Worm (Caenorhabditis elegans) whole organism, L4 larva: ENCODE data around the gene capg-2.

Experiments used
- ZK337.2 ChIP-seq: fragments of 200-800 bp; sonication (Bioruptor generic); IDR thresholded peaks from 2 replicates; pipeline ENCODE4 v1.3.6; 2022; ENCODE audit warnings: missing genetic modification reagents, missing genetic modification characterization, missing compliant biosample characterization
- aly-2 ChIP-seq: sonication (generic microtip); optimal IDR thresholded peaks from 2 replicates; lab custom pipeline; 2018; ENCODE audit warnings: missing biosample characterization, missing genetic modification characterization
- ama-1 ChIP-seq: fragments of 150-350 bp; optimal IDR thresholded peaks from 2 replicates; lab custom pipeline; 2014; ENCODE audit warnings: inconsistent platforms, mixed read lengths
- attf-4 ChIP-seq: sonication (generic microtip); optimal IDR thresholded peaks from 3 replicates; lab custom pipeline; 2017; ENCODE audit warnings: missing biosample characterization, missing genetic modification characterization
- ceh-32 ChIP-seq: sonication (generic microtip); optimal IDR thresholded peaks from 2 replicates; lab custom pipeline; 2016; ENCODE audit warnings: mild to moderate bottlenecking, missing genetic modification characterization, missing compliant biosample characterization; ENCODE audit not compliant: poor library complexity
- ceh-44 ChIP-seq: fragments of 200-800 bp; sonication (Bioruptor generic); IDR thresholded peaks from 2 replicates; pipeline ENCODE4 v1.3.6; 2022; ENCODE audit warnings: missing genetic modification reagents, missing genetic modification characterization, missing compliant biosample characterization
- ceh-82 ChIP-seq: sonication (generic microtip); optimal IDR thresholded peaks from 2 replicates; lab custom pipeline; 2017; ENCODE audit warnings: missing biosample characterization, missing genetic modification characterization
- cey-2 ChIP-seq: sonication (generic microtip); optimal IDR thresholded peaks from 3 replicates; lab custom pipeline; 2017; ENCODE audit warnings: missing genetic modification characterization, mild to moderate bottlenecking, missing compliant biosample characterization, antibody characterized with exemption, borderline replicate concordance; ENCODE audit not compliant: insufficient read depth
- ctbp-1 ChIP-seq: fragments of 200-800 bp; sonication (Bioruptor generic); IDR thresholded peaks from 2 replicates; pipeline ENCODE4 v1.3.6; 2022; ENCODE audit warnings: missing genetic modification reagents, missing genetic modification characterization, missing compliant biosample characterization
- daf-16 ChIP-seq, 3 experiments: sonication (generic microtip); optimal IDR thresholded peaks; 2 replicates each; lab custom pipeline; 2016 to 2017; ENCODE audit warnings: missing genetic modification characterization in 3 of 3, missing genetic modification reagents in 3 of 3, mild to moderate bottlenecking in 2 of 3, missing compliant biosample characterization in 2 of 3, missing biosample characterization in 1 of 3, moderate library complexity in 1 of 3
- dmd-8 ChIP-seq: fragments of 200-800 bp; sonication (Bioruptor generic); IDR thresholded peaks from 2 replicates; pipeline ENCODE4 v1.3.6; 2022; ENCODE audit warnings: missing genetic modification characterization, missing compliant biosample characterization
- dpl-1 ChIP-seq: fragments of 150-350 bp; optimal IDR thresholded peaks from 2 replicates; lab custom pipeline; 2014; ENCODE audit warnings: missing biosample characterization, missing genetic modification reagents, missing genetic modification characterization
- dve-1 ChIP-seq: sonication (generic microtip); optimal IDR thresholded peaks from 2 replicates; lab custom pipeline; 2017; ENCODE audit warnings: antibody characterized with exemption, mild to moderate bottlenecking, missing genetic modification characterization, missing compliant biosample characterization; ENCODE audit not compliant: insufficient read depth
- egl-27 ChIP-seq: sonication (generic microtip); optimal IDR thresholded peaks from 3 replicates; lab custom pipeline; 2017; ENCODE audit warnings: missing biosample characterization, missing genetic modification reagents, missing genetic modification characterization
- gei-8 ChIP-seq: fragments of 200-800 bp; sonication (Bioruptor generic); optimal IDR thresholded peaks from 2 replicates; lab custom pipeline; 2018; ENCODE audit warnings: mild to moderate bottlenecking, missing genetic modification characterization, missing compliant biosample characterization
- hlh-11 ChIP-seq: fragments of 200-800 bp; sonication (Bioruptor generic); optimal IDR thresholded peaks from 2 replicates; lab custom pipeline; 2018; ENCODE audit warnings: mild to moderate bottlenecking, missing genetic modification characterization, missing compliant biosample characterization
- hlh-30 ChIP-seq: sonication (generic microtip); optimal IDR thresholded peaks from 2 replicates; lab custom pipeline; 2017; ENCODE audit warnings: antibody characterized with exemption, mild to moderate bottlenecking, missing genetic modification characterization, missing compliant biosample characterization; ENCODE audit not compliant: insufficient read depth
- hmg-1.1 ChIP-seq: fragments of 200-800 bp; sonication (Bioruptor generic); IDR thresholded peaks from 2 replicates; pipeline ENCODE4 v1.3.6; 2022; ENCODE audit warnings: missing genetic modification reagents, missing genetic modification characterization, missing compliant biosample characterization
- lim-7 ChIP-seq: fragments of 200-800 bp; sonication (Bioruptor generic); IDR thresholded peaks from 2 replicates; pipeline ENCODE4 v1.3.6; 2022; ENCODE audit warnings: missing genetic modification characterization, missing compliant biosample characterization
- lin-15B ChIP-seq: fragments of 150-350 bp; sonication (generic microtip); optimal IDR thresholded peaks from 3 replicates; lab custom pipeline; 2014; ENCODE audit warnings: missing biosample characterization, missing genetic modification characterization
- lin-39 ChIP-seq: fragments of 150-350 bp; optimal IDR thresholded peaks from 2 replicates; lab custom pipeline; 2014; ENCODE audit warnings: missing biosample characterization, missing genetic modification reagents, missing genetic modification characterization
- nhr-10 ChIP-seq: fragments of 150-350 bp; optimal IDR thresholded peaks from 2 replicates; lab custom pipeline; 2014; ENCODE audit warnings: missing biosample characterization, missing genetic modification characterization
- nhr-11 ChIP-seq: fragments of 150-350 bp; optimal IDR thresholded peaks from 2 replicates; lab custom pipeline; 2014; ENCODE audit warnings: missing biosample characterization, missing genetic modification characterization
- nhr-25 ChIP-seq: sonication (generic microtip); optimal IDR thresholded peaks from 2 replicates; lab custom pipeline; 2017; ENCODE audit warnings: missing genetic modification characterization, mild to moderate bottlenecking, missing compliant biosample characterization, antibody characterized with exemption, moderate library complexity, borderline replicate concordance; ENCODE audit not compliant: insufficient read depth
- nhr-28 ChIP-seq: fragments of 150-350 bp; optimal IDR thresholded peaks from 2 replicates; lab custom pipeline; 2014; ENCODE audit warnings: missing biosample characterization, missing genetic modification characterization
- nhr-48 ChIP-seq: sonication (generic microtip); optimal IDR thresholded peaks from 2 replicates; lab custom pipeline; 2016; ENCODE audit warnings: mild to moderate bottlenecking, missing genetic modification characterization, missing compliant biosample characterization
- nhr-6 ChIP-seq: fragments of 150-350 bp; optimal IDR thresholded peaks from 2 replicates; lab custom pipeline; 2014; ENCODE audit warnings: missing biosample characterization, missing genetic modification characterization
- php-3 ChIP-seq: fragments of 200-800 bp; sonication (Bioruptor generic); IDR thresholded peaks from 2 replicates; pipeline ENCODE4 v1.3.6; 2022; ENCODE audit warnings: missing genetic modification reagents, missing genetic modification characterization, missing compliant biosample characterization
- saeg-2 ChIP-seq: fragments of 200-800 bp; sonication (Bioruptor generic); IDR thresholded peaks from 2 replicates; pipeline ENCODE4 v1.3.6; 2022; ENCODE audit warnings: missing genetic modification reagents, missing genetic modification characterization, missing compliant biosample characterization
- sdz-12 ChIP-seq: fragments of 200-800 bp; sonication (Bioruptor generic); optimal IDR thresholded peaks from 2 replicates; lab custom pipeline; 2018; ENCODE audit warnings: mild to moderate bottlenecking, missing genetic modification characterization, missing compliant biosample characterization
- unc-39 ChIP-seq: sonication (generic microtip); optimal IDR thresholded peaks from 2 replicates; lab custom pipeline; 2017; ENCODE audit warnings: missing biosample characterization, missing genetic modification characterization
- unc-62 ChIP-seq, 3 experiments: fragments of 150-350 bp in 1 of 3; sonication (generic microtip); optimal IDR thresholded peaks in 2 of 3; peaks in 1 of 3; 1 replicate in 1 of 3; 2 replicates in 2 of 3; lab custom pipeline; 2014 to 2017; ENCODE audit warnings: missing biosample characterization in 3 of 3, missing genetic modification characterization in 3 of 3, missing genetic modification reagents in 3 of 3, missing genotype in 1 of 3
- zfp-3 ChIP-seq: fragments of 200-800 bp; sonication (Bioruptor generic); conservative IDR thresholded peaks from 2 replicates; pipeline ENCODE4 v1.3.6; 2022; ENCODE audit warnings: missing genetic modification reagents, missing genetic modification characterization, missing compliant biosample characterization
- ztf-7 ChIP-seq: fragments of 150-350 bp; optimal IDR thresholded peaks from 2 replicates; lab custom pipeline; 2014; ENCODE audit warnings: missing biosample characterization, missing genetic modification characterization

capg-2 gene

DNA sequence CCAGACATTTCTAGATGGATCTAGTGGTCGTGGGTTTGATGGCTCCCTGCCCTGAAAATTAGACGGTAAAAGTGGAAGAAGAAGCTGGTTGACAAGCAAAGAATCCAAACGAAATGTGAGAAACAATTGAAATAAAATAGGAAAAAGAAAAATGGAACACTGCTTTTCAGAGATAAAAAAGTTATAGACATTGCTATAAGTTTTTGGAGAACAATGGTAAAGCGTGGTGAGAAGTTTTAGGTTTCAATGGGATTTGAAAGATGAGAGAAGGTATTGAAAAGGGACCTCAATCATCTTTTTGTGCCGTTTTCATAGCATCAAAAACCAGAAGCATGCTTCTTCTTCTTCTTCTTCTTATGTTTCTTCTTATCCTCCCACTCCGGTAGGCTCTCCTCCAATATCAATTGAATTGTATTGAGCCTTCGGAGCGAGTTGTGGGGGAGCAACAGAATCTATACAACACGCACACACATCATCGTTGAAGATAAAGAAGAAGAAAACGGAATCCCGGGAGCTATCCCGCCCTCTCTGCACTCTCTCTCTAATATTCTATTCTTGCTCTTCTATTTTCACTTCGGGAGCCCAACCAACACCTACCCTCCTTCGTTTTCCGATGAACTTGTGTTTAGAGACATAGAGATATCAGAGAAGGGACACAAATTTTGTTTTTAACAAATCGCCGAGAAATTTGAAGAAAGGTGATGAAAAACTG, 37.2 kb upstream of the capg-2 start, which contains the start of gene myo-3:
Gene myo-3 (minus strand): TSS at position 51 of the 712 bp plus-strand sequence.
- TF ChIP-seq nhr-28 (tag; lab: Kevin White, UChicago) = peak; percentile 18
- TF ChIP-seq hlh-11 = peak; percentile 55
- no peak for TF ChIP-seq aly-2 (tag; lab: Kevin White, UChicago)
- no peak for TF ChIP-seq ama-1 (lab: Kevin White, UChicago)
- no peak for TF ChIP-seq nhr-10 (tag; lab: Kevin White, UChicago)
- no peak for TF ChIP-seq dpl-1 (GFP tag; lab: Kevin White, UChicago)
- no peak for TF ChIP-seq ztf-7 (tag; lab: Kevin White, UChicago)
- peak; percentile 9 for TF ChIP-seq nhr-11
- TF ChIP-seq unc-62 (GFP tag; optimal IDR thresholded peaks at IDR 0.05 in 1 of 2; lab: Kevin White, UChicago) = peak in 1 of 2 experiments; percentile 68
- no peak for TF ChIP-seq unc-62 (tag; optimal IDR thresholded peaks at IDR 0.05; lab: Kevin White, UChicago)
- TF ChIP-seq daf-16 (GFP tag; optimal IDR thresholded peaks at IDR 0.05; lab: Kevin White, UChicago) = peak in 1 of 2 experiments; percentile 85
- TF ChIP-seq daf-16 (tag; optimal IDR thresholded peaks at IDR 0.05; lab: Kevin White, UChicago) = no peak
- TF ChIP-seq, all 104 proteins: peak for 5

DNA sequence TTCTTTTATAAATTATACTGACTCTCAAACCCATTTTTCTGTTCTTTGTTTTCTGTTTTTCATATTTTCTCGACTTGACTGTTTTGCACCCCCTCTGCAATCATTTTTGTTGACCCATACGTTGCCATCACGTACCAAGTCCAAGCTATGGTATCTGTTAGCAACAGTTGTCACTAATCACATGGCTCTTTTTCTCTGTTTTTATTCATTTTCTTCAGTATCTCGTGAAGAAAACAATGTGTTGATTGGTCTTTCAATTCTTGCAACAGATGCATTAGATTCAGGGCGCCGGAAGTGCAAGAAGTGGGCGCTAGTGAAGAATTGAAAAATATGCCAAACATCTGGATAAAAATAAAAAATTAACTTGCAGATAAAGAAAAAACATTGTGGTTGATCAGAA, 36.2 kb upstream of the capg-2 start:
- TF ChIP-seq zfp-3 (GFP tag; lab: Robert Waterston, UW) (no peak), php-3 (GFP tag; lab: Robert Waterston, UW) (no peak), saeg-2 (GFP tag; lab: Robert Waterston, UW) (no peak), ceh-32 (no peak), ZK337.2 (GFP tag; lab: Robert Waterston, UW) (no peak), hlh-30 (tag; lab: Kevin White, UChicago) (no peak), nhr-11 (peak; percentile 26), nhr-25 (tag; lab: Kevin White, UChicago) (no peak), hlh-11 (peak; percentile 33), unc-39 (no peak), lin-39 (tag; lab: Kevin White, UChicago) (no peak), sdz-12 (GFP tag; lab: Kevin White, UChicago) (no peak), daf-16 (GFP tag; optimal IDR thresholded peaks at IDR 0.05; lab: Kevin White, UChicago) (peak in 1 of 2 experiments; percentile 100), daf-16 (tag; optimal IDR thresholded peaks at IDR 0.05; lab: Kevin White, UChicago) (no peak), lin-15B (tag; lab: Kevin White, UChicago) (no peak)

DNA sequence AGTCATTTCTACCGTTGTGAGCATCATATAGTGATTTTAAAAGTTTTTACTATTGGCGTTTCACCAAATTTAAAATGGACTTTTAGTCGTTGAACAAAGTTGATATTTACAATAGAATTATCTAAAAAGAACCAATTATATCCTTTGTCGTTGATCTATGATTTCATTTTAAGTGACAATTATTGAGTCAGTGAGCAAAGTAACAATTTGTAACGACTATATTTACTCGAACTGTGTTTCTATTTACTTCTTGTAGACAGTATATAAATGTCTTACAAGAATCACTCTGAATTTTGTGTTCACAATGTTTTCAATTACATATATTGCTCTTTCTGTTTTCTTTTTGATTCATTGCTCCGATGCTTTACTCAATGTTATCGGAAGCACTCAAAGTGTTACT, 30.5 kb upstream of the capg-2 start, which contains the start of gene ttr-22:
Gene ttr-22 (plus strand): TSS at position 301 of the 400 bp plus-strand sequence.
- no peak for TF ChIP-seq nhr-10 (tag; lab: Kevin White, UChicago)
- no peak for TF ChIP-seq ceh-82 (tag; lab: Kevin White, UChicago)
- TF ChIP-seq saeg-2 (GFP tag; lab: Robert Waterston, UW) = no peak
- no peak for TF ChIP-seq nhr-48 (tag; lab: Kevin White, UChicago)
- TF ChIP-seq dve-1 (tag; lab: Kevin White, UChicago) = no peak
- no peak for TF ChIP-seq attf-4 (tag; lab: Kevin White, UChicago)
- TF ChIP-seq nhr-6 = no peak
- TF ChIP-seq hmg-1.1 = no peak
- TF ChIP-seq lim-7 (GFP tag; lab: Robert Waterston, UW) = no peak
- TF ChIP-seq ctbp-1 (GFP tag; lab: Robert Waterston, UW) = no peak
- TF ChIP-seq egl-27 (tag; lab: Kevin White, UChicago) = no peak
- no peak for TF ChIP-seq cey-2 (tag; lab: Kevin White, UChicago)
- no peak for TF ChIP-seq gei-8
- TF ChIP-seq dmd-8 (GFP tag; lab: Robert Waterston, UW) = no peak
- TF ChIP-seq ceh-44 = no peak
